Fruit fly (Drosophila melanogaster): ENCODE measurements around the gene ocn.

- TF ChIP-seq CG14655 (GFP tag; optimal IDR thresholded peaks at IDR 0.05) (no peak), CG8159 (tag; optimal IDR thresholded peaks at IDR 0.05) (no peak), fd96Ca (GFP tag; IDR thresholded peaks at IDR 0.05) (no peak), Snoo (tag; optimal IDR thresholded peaks at IDR 0.05) (no peak), CG12605 (GFP tag; IDR thresholded peaks at IDR 0.05) (no peak), gl (tag; optimal IDR thresholded peaks at IDR 0.05) (no peak), EcR (GFP tag; optimal IDR thresholded peaks at IDR 0.05) (no peak), CG17806 (tag; optimal IDR thresholded peaks at IDR 0.05) (no peak), CG15710 (tag; optimal IDR thresholded peaks at IDR 0.05) (no peak), CG34367 (tag; optimal IDR thresholded peaks at IDR 0.05) (no peak), rn (GFP tag; IDR thresholded peaks at IDR 0.05) (no peak), CG8301 (tag; optimal IDR thresholded peaks at IDR 0.05) (no peak)
Measured at dm6 chr3R:30060451-30061153, 23.1 kb upstream of the ocn start.
